Worm (Caenorhabditis elegans) whole organism, young adult: Measurements from ENCODE around the gene acp-1.

Source experiments
- B0019.2 ChIP-seq: fragments of 200-800 bp; sonication (Bioruptor generic); conservative IDR thresholded peaks from 2 replicates; pipeline ENCODE4 v1.3.6; 2022; ENCODE audit warnings: missing genetic modification reagents, missing genetic modification characterization, missing compliant biosample characterization
- B0336.3 ChIP-seq: fragments of 200-800 bp; sonication (Bioruptor generic); IDR thresholded peaks from 2 replicates; pipeline ENCODE4 v1.3.6; 2022; ENCODE audit warnings: missing genetic modification characterization, missing compliant biosample characterization
- C17E4.6 ChIP-seq: fragments of 200-800 bp; sonication (Bioruptor generic); IDR thresholded peaks from 2 replicates; pipeline ENCODE4 v1.3.6; 2022; ENCODE audit warnings: missing genetic modification reagents, missing genetic modification characterization, missing compliant biosample characterization
- F52B5.7 ChIP-seq: sonication (generic microtip); optimal IDR thresholded peaks from 2 replicates; lab custom pipeline; 2016; ENCODE audit warnings: mild to moderate bottlenecking, missing genetic modification characterization, missing compliant biosample characterization
- K12H6.12 ChIP-seq: fragments of 200-800 bp; sonication (Bioruptor generic); optimal IDR thresholded peaks from 2 replicates; lab custom pipeline; 2018; ENCODE audit warnings: mild to moderate bottlenecking, missing genetic modification characterization, missing compliant biosample characterization
- Y56A3A.18 ChIP-seq: fragments of 200-800 bp; sonication (Bioruptor generic); IDR thresholded peaks from 2 replicates; pipeline ENCODE4 v1.3.6; 2022; ENCODE audit warnings: missing genetic modification reagents, missing genetic modification characterization, missing compliant biosample characterization
- Y79H2A.3 ChIP-seq: fragments of 200-800 bp; sonication (Bioruptor generic); conservative IDR thresholded peaks from 2 replicates; pipeline ENCODE4 v1.3.6; 2022; ENCODE audit warnings: missing genetic modification reagents, missing genetic modification characterization, missing compliant biosample characterization
- Y95B8A.8 ChIP-seq: fragments of 200-800 bp; sonication (Bioruptor generic); IDR thresholded peaks from 2 replicates; pipeline ENCODE4 v1.3.6; 2022; ENCODE audit warnings: missing genetic modification reagents, missing genetic modification characterization, missing compliant biosample characterization
- ZK185.1 ChIP-seq: sonication (generic microtip); optimal IDR thresholded peaks from 2 replicates; lab custom pipeline; 2016; ENCODE audit warnings: mild to moderate bottlenecking, missing genetic modification characterization, missing compliant biosample characterization; ENCODE audit not compliant: poor library complexity, severe bottlenecking
- aptf-2 ChIP-seq: fragments of 200-800 bp; sonication (Bioruptor generic); conservative IDR thresholded peaks from 2 replicates; pipeline ENCODE4 v1.3.6; 2022; ENCODE audit warnings: missing genetic modification reagents, missing genetic modification characterization, missing compliant biosample characterization
- atf-7 ChIP-seq: sonication (generic microtip); optimal IDR thresholded peaks from 2 replicates; lab custom pipeline; 2017; ENCODE audit warnings: mild to moderate bottlenecking, missing genetic modification characterization, missing compliant biosample characterization
- bed-1 ChIP-seq: fragments of 200-800 bp; sonication (Bioruptor generic); IDR thresholded peaks from 2 replicates; pipeline ENCODE4 v1.3.6; 2022; ENCODE audit warnings: missing genetic modification reagents, missing genetic modification characterization, missing compliant biosample characterization
- cebp-2 ChIP-seq: fragments of 200-800 bp; sonication (Bioruptor generic); IDR thresholded peaks from 2 replicates; pipeline ENCODE4 v1.3.6; 2022; ENCODE audit warnings: missing genetic modification characterization, missing compliant biosample characterization
- ceh-79 ChIP-seq: sonication (generic microtip); optimal IDR thresholded peaks from 2 replicates; lab custom pipeline; 2017; ENCODE audit warnings: mild to moderate bottlenecking, missing genetic modification characterization, missing compliant biosample characterization
- ekl-4 ChIP-seq: fragments of 200-800 bp; sonication (Bioruptor generic); IDR thresholded peaks from 2 replicates; pipeline ENCODE4 v1.3.6; 2022; ENCODE audit warnings: missing genetic modification reagents, missing genetic modification characterization, missing compliant biosample characterization
- ets-4 ChIP-seq: fragments of 200-800 bp; sonication (Bioruptor generic); optimal IDR thresholded peaks from 2 replicates; lab custom pipeline; 2018; ENCODE audit warnings: mild to moderate bottlenecking, missing genetic modification characterization, missing compliant biosample characterization
- hlh-26 ChIP-seq: fragments of 200-800 bp; sonication (Bioruptor generic); conservative IDR thresholded peaks from 2 replicates; pipeline ENCODE4 v1.3.6; 2022; ENCODE audit warnings: missing genetic modification reagents, missing genetic modification characterization, missing compliant biosample characterization
- hrde-1 ChIP-seq: sonication (generic microtip); optimal IDR thresholded peaks from 2 replicates; lab custom pipeline; 2016; ENCODE audit warnings: missing genetic modification characterization, mild to moderate bottlenecking, missing compliant biosample characterization, moderate library complexity, missing genotype, missing genetic modification reagents, borderline replicate concordance
- mel-28 ChIP-seq: sonication (generic microtip); optimal IDR thresholded peaks from 2 replicates; lab custom pipeline; 2016; ENCODE audit warnings: borderline replicate concordance, mild to moderate bottlenecking, missing genetic modification characterization, missing compliant biosample characterization
- nfya-1 ChIP-seq: sonication (generic microtip); optimal IDR thresholded peaks from 2 replicates; lab custom pipeline; 2017; ENCODE audit warnings: antibody characterized with exemption, missing compliant biosample characterization, missing genetic modification characterization, borderline replicate concordance; ENCODE audit not compliant: insufficient read depth
- nhr-120 ChIP-seq: fragments of 200-800 bp; sonication (Bioruptor generic); IDR thresholded peaks from 2 replicates; pipeline ENCODE4 v1.3.6; 2022; ENCODE audit warnings: missing genetic modification characterization, missing compliant biosample characterization
- nhr-80 ChIP-seq: sonication (generic microtip); optimal IDR thresholded peaks from 2 replicates; lab custom pipeline; 2016; ENCODE audit warnings: missing genetic modification characterization, missing compliant biosample characterization
- nhr-90 ChIP-seq: sonication (generic microtip); optimal IDR thresholded peaks from 2 replicates; lab custom pipeline; 2016; ENCODE audit warnings: missing genotype, mild to moderate bottlenecking, missing genetic modification characterization, missing compliant biosample characterization
- pha-4 ChIP-seq: fragments of 150-350 bp; sonication (generic microtip); optimal IDR thresholded peaks from 2 replicates; lab custom pipeline; 2014; ENCODE audit warnings: missing biosample characterization, missing genetic modification reagents, missing genetic modification characterization
- rpc-1 ChIP-seq, 2 experiments: fragments of 150-350 bp in 1 of 2; sonication (generic microtip) in 1 of 2; optimal IDR thresholded peaks; 2 replicates each; lab custom pipeline; 2014 to 2018; ENCODE audit warnings: missing biosample characterization in 1 of 2, missing genetic modification characterization in 1 of 2, missing genetic modification reagents in 1 of 2, missing genotype in 1 of 2
- sdz-38 ChIP-seq: sonication (generic microtip); optimal IDR thresholded peaks from 2 replicates; lab custom pipeline; 2016; ENCODE audit warnings: missing genotype, missing genetic modification characterization, missing compliant biosample characterization
- snpc-1.1 ChIP-seq: sonication (generic microtip); optimal IDR thresholded peaks from 2 replicates; lab custom pipeline; 2017; ENCODE audit warnings: missing genetic modification characterization, mild to moderate bottlenecking, missing compliant biosample characterization, antibody characterized with exemption, moderate library complexity, missing genotype, missing genetic modification reagents; ENCODE audit not compliant: insufficient read depth
- snpc-4 ChIP-seq, 5 experiments: fragments of 150-350 bp in 1 of 5; sonication (generic microtip) in 4 of 5; optimal IDR thresholded peaks; 2 replicates each; lab custom pipeline; 2014 to 2018; ENCODE audit warnings: missing genetic modification characterization in 5 of 5, missing biosample characterization in 3 of 5, antibody characterized with exemption in 2 of 5, mild to moderate bottlenecking in 2 of 5, missing compliant biosample characterization in 2 of 5, missing genotype in 2 of 5, moderate library complexity in 2 of 5, missing genetic modification reagents in 1 of 5
- somi-1 ChIP-seq: fragments of 200-800 bp; sonication (Bioruptor generic); optimal IDR thresholded peaks from 2 replicates; lab custom pipeline; 2018; ENCODE audit warnings: mild to moderate bottlenecking, missing genetic modification characterization, missing compliant biosample characterization
- sptf-2 ChIP-seq: fragments of 200-800 bp; sonication (Bioruptor generic); optimal IDR thresholded peaks from 2 replicates; lab custom pipeline; 2018; ENCODE audit warnings: mild to moderate bottlenecking, missing genetic modification characterization, missing compliant biosample characterization
- tlf-1 ChIP-seq: fragments of 200-800 bp; sonication (Bioruptor generic); optimal IDR thresholded peaks from 2 replicates; lab custom pipeline; 2018; ENCODE audit warnings: mild to moderate bottlenecking, missing genetic modification characterization, missing compliant biosample characterization
- unc-62 ChIP-seq: fragments of 150-350 bp; optimal IDR thresholded peaks from 2 replicates; lab custom pipeline; 2014; ENCODE audit warnings: missing biosample characterization, missing genetic modification reagents, missing genetic modification characterization
- xnd-1 ChIP-seq: sonication (generic microtip); optimal IDR thresholded peaks from 2 replicates; lab custom pipeline; 2016; ENCODE audit warnings: missing genotype, missing genetic modification reagents, missing genetic modification characterization, missing compliant biosample characterization
- ztf-6 ChIP-seq: fragments of 200-800 bp; sonication (Bioruptor generic); IDR thresholded peaks from 2 replicates; pipeline ENCODE4 v1.3.6; 2022; ENCODE audit warnings: missing genetic modification reagents, missing genetic modification characterization, missing compliant biosample characterization

The acp-1 gene

ce11 chrX:3385362-3385761, at the start of gene acp-1:
acp-1 (minus strand) TSS chrX:3385462.
- TF ChIP-seq nhr-90: no peak
- TF ChIP-seq snpc-1.1 (tag; lab: Kevin White, UChicago): no peak
- no peak for TF ChIP-seq xnd-1 (tag; lab: Kevin White, UChicago)
- TF ChIP-seq tlf-1 (GFP tag; lab: Kevin White, UChicago): no peak
- TF ChIP-seq B0336.3: no peak
- no peak for TF ChIP-seq ets-4 (GFP tag; lab: Kevin White, UChicago)
- no peak for TF ChIP-seq Y79H2A.3 (GFP tag; lab: Robert Waterston, UW)
- no peak for TF ChIP-seq Y56A3A.18 (GFP tag; lab: Robert Waterston, UW)
- no peak for TF ChIP-seq sptf-2 (GFP tag; lab: Kevin White, UChicago)
- TF ChIP-seq unc-62: no peak
- no peak for TF ChIP-seq bed-1 (GFP tag; lab: Robert Waterston, UW)
- TF ChIP-seq C17E4.6 (GFP tag; lab: Robert Waterston, UW): no peak
- no peak for TF ChIP-seq ekl-4
- TF ChIP-seq nfya-1 (tag; lab: Kevin White, UChicago): no peak
- TF ChIP-seq mel-28 (tag; lab: Kevin White, UChicago): no peak
- TF ChIP-seq somi-1: no peak
- TF ChIP-seq B0019.2 (GFP tag; lab: Robert Waterston, UW): no peak
- TF ChIP-seq hrde-1 (tag; lab: Kevin White, UChicago): no peak
- no peak for TF ChIP-seq K12H6.12

ce11 chrX:3430020-3430419, 44.8 kb upstream of the acp-1 start, which contains the start of gene ZK813.4:
ZK813.4 (minus strand) TSS chrX:3430120.
- TF ChIP-seq cebp-2 (GFP tag; lab: Robert Waterston, UW): no peak
- no peak for TF ChIP-seq F52B5.7 (tag; lab: Kevin White, UChicago)
- no peak for TF ChIP-seq K12H6.12
- no peak for TF ChIP-seq nhr-90
- TF ChIP-seq Y95B8A.8 (GFP tag; lab: Robert Waterston, UW): no peak
- TF ChIP-seq, all 124 proteins: peak for 0

- TF ChIP-seq xnd-1 (tag; lab: Kevin White, UChicago) (no peak), snpc-4 (GFP tag; optimal IDR thresholded peaks at IDR 0.05; lab: Kevin White, UChicago) (no peak), snpc-4 (tag; optimal IDR thresholded peaks at IDR 0.05; lab: Kevin White, UChicago) (no peak), tlf-1 (GFP tag; lab: Kevin White, UChicago) (no peak), hlh-26 (GFP tag; lab: Robert Waterston, UW) (no peak), aptf-2 (GFP tag; lab: Robert Waterston, UW) (no peak), hrde-1 (tag; lab: Kevin White, UChicago) (no peak), ceh-79 (no peak), nhr-120 (GFP tag; lab: Robert Waterston, UW) (no peak), B0336.3 (no peak), ZK185.1 (no peak), sdz-38 (tag; lab: Kevin White, UChicago) (no peak), sptf-2 (GFP tag; lab: Kevin White, UChicago) (no peak)
- TF ChIP-seq, all 124 proteins: peak for 0
These were observed 43.9 kb upstream of the acp-1 start for ce11 chrX:3429122-3429521.

ce11 chrX:3424516-3424915, 39.3 kb upstream of the acp-1 start, which contains the start of gene ZK813.6:
ZK813.6 (plus strand) TSS chrX:3424816.
- TF ChIP-seq Y95B8A.8 (GFP tag; lab: Robert Waterston, UW): no peak
- TF ChIP-seq atf-7 (tag; lab: Kevin White, UChicago): no peak
- no peak for TF ChIP-seq rpc-1 (optimal IDR thresholded peaks at IDR 0.05; lab: Kevin White, UChicago)
- no peak for TF ChIP-seq rpc-1 (tag; optimal IDR thresholded peaks at IDR 0.05; lab: Kevin White, UChicago)
- no peak for TF ChIP-seq nhr-80
- no peak for TF ChIP-seq ztf-6
- no peak for TF ChIP-seq pha-4 (tag; lab: Kevin White, UChicago)
